Fruit fly (Drosophila melanogaster) whole organism, embryonic: ENCODE measurements around the gene GstD4.

Experiments used
- Ada2b ChIP-seq: fragments of 200-800 bp; sonication (Bioruptor generic); IDR thresholded peaks from 2 replicates; pipeline ENCODE4 v1.3.6; 2022; ENCODE audit warnings: missing biosample characterization, missing genetic modification characterization
- Blimp-1 ChIP-seq: fragments of 200-800 bp; sonication (Bioruptor generic); optimal IDR thresholded peaks from 3 replicates; lab custom pipeline; 2018; ENCODE audit warnings: missing biosample characterization, missing genetic modification characterization, mild to moderate bottlenecking, moderate library complexity, missing genetic modification reagents
- CG12104 ChIP-seq: fragments of 200-800 bp; sonication (Bioruptor generic); optimal IDR thresholded peaks from 3 replicates; lab custom pipeline; 2016; ENCODE audit warnings: missing biosample characterization, missing genetic modification characterization
- CG12236 ChIP-seq: fragments of 200-800 bp; sonication (Bioruptor generic); optimal IDR thresholded peaks from 2 replicates; lab custom pipeline; 2016; ENCODE audit warnings: missing biosample characterization, missing genetic modification characterization
- CG13123 ChIP-seq: fragments of 200-800 bp; sonication (Bioruptor generic); optimal IDR thresholded peaks from 2 replicates; lab custom pipeline; 2016; ENCODE audit warnings: missing biosample characterization, missing genetic modification characterization
- CG14667 ChIP-seq: fragments of 200-800 bp; sonication (Bioruptor generic); IDR thresholded peaks from 2 replicates; pipeline ENCODE4 v1.3.6; 2022; ENCODE audit warnings: missing biosample characterization, missing genetic modification characterization
- CG16815 ChIP-seq: fragments of 200-800 bp; sonication (Bioruptor generic); optimal IDR thresholded peaks from 3 replicates; lab custom pipeline; 2017; ENCODE audit warnings: missing biosample characterization, mild to moderate bottlenecking, missing genetic modification characterization
- CG17829 ChIP-seq: fragments of 200-800 bp; optimal IDR thresholded peaks from 2 replicates; lab custom pipeline; 2019; ENCODE audit warnings: missing biosample characterization, mild to moderate bottlenecking, missing genetic modification characterization, moderate library complexity
- CG18262 ChIP-seq: fragments of 200-800 bp; optimal IDR thresholded peaks from 3 replicates; lab custom pipeline; 2019; ENCODE audit warnings: missing biosample characterization, mild to moderate bottlenecking, missing genetic modification characterization, moderate library complexity
- CG2678 ChIP-seq: fragments of 200-800 bp; sonication (Bioruptor generic); optimal IDR thresholded peaks from 3 replicates; lab custom pipeline; 2019; ENCODE audit warnings: missing biosample characterization, mild to moderate bottlenecking, missing genetic modification characterization, moderate library complexity
- CG2889 ChIP-seq: fragments of 200-800 bp; sonication (Bioruptor generic); IDR thresholded peaks from 3 replicates; pipeline ENCODE4 v1.3.6; 2022; ENCODE audit warnings: missing biosample characterization, missing genetic modification characterization
- CG4707 ChIP-seq: fragments of 200-800 bp; sonication (Bioruptor generic); optimal IDR thresholded peaks from 2 replicates; lab custom pipeline; 2018; ENCODE audit warnings: missing biosample characterization, mild to moderate bottlenecking, missing genetic modification characterization, moderate library complexity
- CG5180 ChIP-seq: fragments of 200-800 bp; sonication (Bioruptor generic); optimal IDR thresholded peaks from 3 replicates; lab custom pipeline; 2017; ENCODE audit warnings: missing biosample characterization, missing genetic modification characterization, mild to moderate bottlenecking, moderate library complexity, missing genetic modification reagents
- CG7556 ChIP-seq: fragments of 200-800 bp; sonication (Bioruptor generic); optimal IDR thresholded peaks from 2 replicates; lab custom pipeline; 2017; ENCODE audit warnings: missing biosample characterization, mild to moderate bottlenecking, missing genetic modification characterization
- CG8924 ChIP-seq: fragments of 200-800 bp; optimal IDR thresholded peaks from 3 replicates; lab custom pipeline; 2019; ENCODE audit warnings: missing biosample characterization, mild to moderate bottlenecking, missing genetic modification characterization, moderate library complexity
- Ets65A ChIP-seq: fragments of 200-800 bp; sonication (Bioruptor generic); peaks from one replicate; lab custom pipeline; 2016; ENCODE audit warnings: missing biosample characterization, missing genetic modification characterization
- Fer2 ChIP-seq: fragments of 200-800 bp; sonication (Bioruptor generic); optimal IDR thresholded peaks from 2 replicates; lab custom pipeline; 2018; ENCODE audit warnings: missing biosample characterization, mild to moderate bottlenecking, missing genetic modification characterization, moderate library complexity
- HmgD ChIP-seq: fragments of 200-800 bp; sonication (Bioruptor generic); optimal IDR thresholded peaks from 3 replicates; lab custom pipeline; 2016; ENCODE audit warnings: missing biosample characterization, missing genetic modification characterization
- Hr51 ChIP-seq, 2 experiments: fragments of 200-800 bp; sonication (Bioruptor generic); optimal IDR thresholded peaks; 2 replicates in 1 of 2; 3 replicates in 1 of 2; lab custom pipeline; 2016 to 2018; ENCODE audit warnings: missing biosample characterization in 2 of 2, missing genetic modification characterization in 2 of 2, mild to moderate bottlenecking in 1 of 2, moderate library complexity in 1 of 2
- Usf ChIP-seq: fragments of 200-800 bp; sonication (Bioruptor generic); optimal IDR thresholded peaks from 2 replicates; lab custom pipeline; 2017; ENCODE audit warnings: missing genotype, missing biosample characterization, missing genetic modification characterization
- abd-A ChIP-seq: fragments of 200-800 bp; sonication (Bioruptor generic); optimal IDR thresholded peaks from 3 replicates; lab custom pipeline; 2019; ENCODE audit warnings: missing biosample characterization, mild to moderate bottlenecking, missing genetic modification characterization, moderate library complexity
- ac ChIP-seq: fragments of 200-800 bp; sonication (Bioruptor generic); optimal IDR thresholded peaks from 3 replicates; lab custom pipeline; 2017; ENCODE audit warnings: missing biosample characterization, mild to moderate bottlenecking, missing genetic modification characterization
- aop ChIP-seq: fragments of 200-800 bp; sonication (Bioruptor generic); IDR thresholded peaks from 2 replicates; pipeline ENCODE4 v1.3.6; 2022; ENCODE audit warnings: missing biosample characterization, missing genetic modification characterization
- cad ChIP-seq: fragments of >200 bp; optimal IDR thresholded peaks from 2 replicates; lab custom pipeline; 2017; ENCODE audit warnings: missing biosample characterization, missing genetic modification characterization
- cato ChIP-seq: fragments of 200-800 bp; sonication (Bioruptor generic); optimal IDR thresholded peaks from 2 replicates; lab custom pipeline; 2016; ENCODE audit warnings: missing biosample characterization, missing genetic modification characterization, borderline replicate concordance
- cwo ChIP-seq: fragments of 200-800 bp; sonication (Bioruptor generic); optimal IDR thresholded peaks from 3 replicates; lab custom pipeline; 2017; ENCODE audit warnings: missing biosample characterization, missing genetic modification characterization, mild to moderate bottlenecking, moderate library complexity, missing genetic modification reagents
- dati ChIP-seq: fragments of 200-800 bp; sonication (Bioruptor generic); IDR thresholded peaks from 2 replicates; pipeline ENCODE4 v1.3.6; 2022; ENCODE audit warnings: missing biosample characterization, missing genetic modification characterization
- dimm ChIP-seq: fragments of 200-800 bp; sonication (Bioruptor generic); IDR thresholded peaks from 2 replicates; pipeline ENCODE4 v1.3.6; 2022; ENCODE audit warnings: missing biosample characterization, missing genetic modification characterization
- eve ChIP-seq, 2 experiments: fragments of >200 bp; optimal IDR thresholded peaks; 2 replicates each; lab custom pipeline; 2017; ENCODE audit warnings: missing biosample characterization in 2 of 2, missing genetic modification characterization in 2 of 2
- exex ChIP-seq: fragments of 200-800 bp; sonication (Bioruptor generic); optimal IDR thresholded peaks from 4 replicates; lab custom pipeline; 2018; ENCODE audit warnings: missing biosample characterization, mild to moderate bottlenecking, missing genetic modification characterization, moderate library complexity
- gce ChIP-seq: fragments of 200-800 bp; sonication (Bioruptor generic); IDR thresholded peaks from 3 replicates; pipeline ENCODE4 v1.3.6; 2022; ENCODE audit warnings: missing biosample characterization, missing genetic modification characterization
- gfzf ChIP-seq: fragments of 200-800 bp; sonication (Bioruptor generic); optimal IDR thresholded peaks from 2 replicates; lab custom pipeline; 2016; ENCODE audit warnings: missing biosample characterization, mild to moderate bottlenecking, missing genetic modification characterization, moderate library complexity
- ham ChIP-seq: fragments of 200-800 bp; sonication (Bioruptor generic); IDR thresholded peaks from 2 replicates; pipeline ENCODE4 v1.3.6; 2022; ENCODE audit warnings: missing biosample characterization, missing genetic modification characterization
- hb ChIP-seq: fragments of 200-800 bp; sonication (Bioruptor generic); IDR thresholded peaks from 3 replicates; pipeline ENCODE4 v1.3.6; 2022; ENCODE audit warnings: missing biosample characterization, missing genetic modification characterization; ENCODE audit not compliant: partially characterized antibody
- jing ChIP-seq: fragments of 200-800 bp; sonication (Bioruptor generic); optimal IDR thresholded peaks from 2 replicates; lab custom pipeline; 2018; ENCODE audit warnings: missing biosample characterization, mild to moderate bottlenecking, missing genetic modification characterization
- kni ChIP-seq: fragments of 200-800 bp; sonication (Bioruptor generic); optimal IDR thresholded peaks from 3 replicates; lab custom pipeline; 2017; ENCODE audit warnings: mild to moderate bottlenecking, missing biosample characterization, missing genetic modification reagents, missing genetic modification characterization
- mirr ChIP-seq: fragments of 200-800 bp; sonication (Bioruptor generic); optimal IDR thresholded peaks from 3 replicates; lab custom pipeline; 2018; ENCODE audit warnings: missing biosample characterization, mild to moderate bottlenecking, missing genetic modification characterization
- nau ChIP-seq: fragments of 200-800 bp; sonication (Bioruptor generic); optimal IDR thresholded peaks from 3 replicates; lab custom pipeline; 2017; ENCODE audit warnings: missing biosample characterization, mild to moderate bottlenecking, missing genetic modification characterization, missing genetic modification reagents
- oc ChIP-seq: fragments of 200-800 bp; sonication (Bioruptor generic); optimal IDR thresholded peaks from 2 replicates; lab custom pipeline; 2018; ENCODE audit warnings: missing biosample characterization, mild to moderate bottlenecking, missing genetic modification characterization, moderate library complexity
- odd ChIP-seq: fragments of 200-800 bp; sonication (Bioruptor generic); optimal IDR thresholded peaks from 2 replicates; lab custom pipeline; 2017; ENCODE audit warnings: missing biosample characterization, mild to moderate bottlenecking, missing genetic modification characterization
- peb ChIP-seq: fragments of 200-800 bp; sonication (Bioruptor generic); IDR thresholded peaks from 2 replicates; pipeline ENCODE4 v1.3.6; 2022; ENCODE audit warnings: missing biosample characterization, missing genetic modification characterization
- run ChIP-seq: fragments of 200-800 bp; sonication (Bioruptor generic); optimal IDR thresholded peaks from 3 replicates; lab custom pipeline; 2018; ENCODE audit warnings: missing biosample characterization, mild to moderate bottlenecking, missing genetic modification characterization
- slou ChIP-seq: fragments of 200-800 bp; sonication (Bioruptor generic); optimal IDR thresholded peaks from 3 replicates; lab custom pipeline; 2016; ENCODE audit warnings: missing biosample characterization, missing genetic modification characterization
- sqz ChIP-seq: fragments of 200-800 bp; sonication (Bioruptor generic); optimal IDR thresholded peaks from 3 replicates; lab custom pipeline; 2018; ENCODE audit warnings: missing biosample characterization, mild to moderate bottlenecking, missing genetic modification characterization
- sr ChIP-seq: fragments of 200-800 bp; sonication (Bioruptor generic); IDR thresholded peaks from 3 replicates; pipeline ENCODE4 v1.3.6; 2022; ENCODE audit warnings: missing biosample characterization, missing genetic modification characterization
- tio ChIP-seq: fragments of 200-800 bp; sonication (Bioruptor generic); optimal IDR thresholded peaks from 2 replicates; lab custom pipeline; 2017; ENCODE audit warnings: missing biosample characterization, missing genetic modification characterization, inconsistent platforms
- vnd ChIP-seq: fragments of 200-800 bp; sonication (Bioruptor generic); IDR thresholded peaks from 3 replicates; pipeline ENCODE4 v1.3.6; 2022; ENCODE audit warnings: missing biosample characterization, missing genetic modification characterization; ENCODE audit not compliant: partially characterized antibody
- vvl ChIP-seq: fragments of 200-800 bp; sonication (Bioruptor generic); IDR thresholded peaks from 2 replicates; pipeline ENCODE4 v1.3.6; 2022; ENCODE audit warnings: missing biosample characterization, missing genetic modification characterization
- wor ChIP-seq: fragments of 200-800 bp; sonication (Bioruptor generic); IDR thresholded peaks from 2 replicates; pipeline ENCODE4 v1.3.6; 2022; ENCODE audit warnings: missing biosample characterization, missing genetic modification characterization

The GstD4 gene

dm6 chr3R:12373800-12374199 lies at the start of gene GstD4:
TSS of gene GstD4 (plus strand) at chr3R:12374100.
- TF ChIP-seq exex (tag; lab: Kevin White, UChicago), result peak; percentile 23
- no peak for TF ChIP-seq CG18262
- TF ChIP-seq wor (GFP tag; lab: Robert Waterston, UW), result no peak

dm6 chr3R:12326855-12327254 lies 47.0 kb upstream of the GstD4 start:
- no peak for TF ChIP-seq aop (GFP tag; lab: Robert Waterston, UW)
- no peak for TF ChIP-seq CG4707 (GFP tag; lab: Kevin White, UChicago)
- no peak for TF ChIP-seq CG7556 (GFP tag; lab: Kevin White, UChicago)
- no peak for TF ChIP-seq CG13123
- no peak for TF ChIP-seq cwo
- TF ChIP-seq hb (GFP tag; lab: Robert Waterston, UW), result no peak
- no peak for TF ChIP-seq odd (GFP tag; lab: Kevin White, UChicago)
- no peak for TF ChIP-seq CG14667 (GFP tag; lab: Robert Waterston, UW)
- no peak for TF ChIP-seq dimm (GFP tag; lab: Robert Waterston, UW)

DNA sequence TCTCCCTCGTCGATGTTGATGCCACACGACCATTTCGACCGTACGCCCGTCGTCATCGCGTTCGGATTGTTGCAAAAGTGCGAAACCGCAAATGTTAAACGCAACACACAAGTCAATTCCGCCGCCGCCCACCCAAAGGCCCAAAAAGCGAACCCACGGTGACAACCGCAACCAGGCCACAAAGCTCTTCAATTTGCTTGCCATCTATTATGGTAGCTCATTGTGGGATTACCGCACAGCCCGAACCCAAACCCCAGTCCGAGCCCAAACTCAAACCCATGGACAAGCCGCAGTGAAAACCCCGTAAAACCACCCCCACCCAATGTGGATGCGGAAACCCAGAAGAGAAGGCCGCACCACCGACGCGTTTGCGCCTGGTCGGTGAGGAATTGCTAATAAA lies 44.1 kb upstream of the GstD4 start:
- no peak for TF ChIP-seq slou (GFP tag; lab: Kevin White, UChicago)
- no peak for TF ChIP-seq cato (GFP tag; lab: Kevin White, UChicago)
- no peak for TF ChIP-seq CG12236
- TF ChIP-seq ham (GFP tag; lab: Robert Waterston, UW), result no peak
- no peak for TF ChIP-seq Fer2 (tag; lab: Kevin White, UChicago)
- TF ChIP-seq HmgD (GFP tag; lab: Kevin White, UChicago), result no peak
- TF ChIP-seq CG17829 (tag; lab: Kevin White, UChicago), result no peak
- TF ChIP-seq dati (GFP tag; lab: Robert Waterston, UW), result no peak
- TF ChIP-seq mirr (GFP tag; lab: Kevin White, UChicago), result peak; percentile 50
- peak; percentile 47 for TF ChIP-seq Ets65A (GFP tag; lab: Kevin White, UChicago)
- TF ChIP-seq CG16815 (GFP tag; lab: Kevin White, UChicago), result no peak
- TF ChIP-seq CG2889 (GFP tag; lab: Robert Waterston, UW), result no peak
- TF ChIP-seq oc (tag; lab: Kevin White, UChicago), result peak; percentile 50
- no peak for TF ChIP-seq vvl
- TF ChIP-seq peb (GFP tag; lab: Robert Waterston, UW), result no peak
- no peak for TF ChIP-seq sr (GFP tag; lab: Robert Waterston, UW)
- no peak for TF ChIP-seq gce (GFP tag; lab: Robert Waterston, UW)
- TF ChIP-seq CG2678 (tag; lab: Kevin White, UChicago), result no peak
- TF ChIP-seq cad (GFP tag; lab: Kevin White, UChicago), result no peak
- peak; percentile 43 for TF ChIP-seq abd-A (tag; lab: Kevin White, UChicago)
- TF ChIP-seq Usf (GFP tag; lab: Kevin White, UChicago), result no peak
- peak in 1 of 2 experiments; percentile 25 for TF ChIP-seq Hr51 (GFP tag; optimal IDR thresholded peaks at IDR 0.05; lab: Kevin White, UChicago)
- peak; percentile 93 for TF ChIP-seq run
- no peak for TF ChIP-seq CG12104 (GFP tag; lab: Kevin White, UChicago)
- no peak for TF ChIP-seq Blimp-1 (GFP tag; lab: Kevin White, UChicago)
- TF ChIP-seq kni (GFP tag; lab: Kevin White, UChicago), result no peak
- no peak for TF ChIP-seq gfzf (GFP tag; lab: Kevin White, UChicago)
- TF ChIP-seq jing (GFP tag; lab: Kevin White, UChicago), result no peak
- TF ChIP-seq nau (GFP tag; lab: Kevin White, UChicago), result no peak
- no peak for TF ChIP-seq CG8924 (tag; lab: Kevin White, UChicago)
- TF ChIP-seq sqz (GFP tag; lab: Kevin White, UChicago), result no peak
- no peak for TF ChIP-seq eve (GFP tag; optimal IDR thresholded peaks at IDR 0.05; lab: Kevin White, UChicago)
- no peak for TF ChIP-seq vnd (GFP tag; lab: Robert Waterston, UW)
- no peak for TF ChIP-seq tio
- TF ChIP-seq Ada2b, result no peak
- no peak for TF ChIP-seq CG5180 (GFP tag; lab: Kevin White, UChicago)
- TF ChIP-seq ac (GFP tag; lab: Kevin White, UChicago), result no peak
